Worm (Caenorhabditis elegans) whole organism, L4 larva: ENCODE measurements around the gene vrk-1.

ENCODE experiments used
- F37D6.2 ChIP-seq: sonication (generic microtip); optimal IDR thresholded peaks from 2 replicates; lab custom pipeline; 2016; ENCODE audit warnings: mild to moderate bottlenecking, missing genetic modification characterization, missing compliant biosample characterization
- R02D3.7 ChIP-seq: fragments of 150-350 bp; sonication (generic microtip); optimal IDR thresholded peaks from 3 replicates; lab custom pipeline; 2014; ENCODE audit warnings: missing biosample characterization, missing genetic modification characterization
- T20F7.1 ChIP-seq: fragments of 200-800 bp; sonication (Bioruptor generic); optimal IDR thresholded peaks from 2 replicates; lab custom pipeline; 2018; ENCODE audit warnings: mild to moderate bottlenecking, missing genetic modification characterization, missing compliant biosample characterization
- Y75B8A.6 ChIP-seq: fragments of 200-800 bp; sonication (Bioruptor generic); IDR thresholded peaks from 2 replicates; pipeline ENCODE4 v1.3.6; 2022; ENCODE audit warnings: missing genetic modification reagents, missing genetic modification characterization, missing compliant biosample characterization
- aly-2 ChIP-seq: sonication (generic microtip); optimal IDR thresholded peaks from 2 replicates; lab custom pipeline; 2018; ENCODE audit warnings: missing biosample characterization, missing genetic modification characterization
- ceh-20 ChIP-seq: fragments of 200-800 bp; sonication (Bioruptor generic); IDR thresholded peaks from 2 replicates; pipeline ENCODE4 v1.3.6; 2022; ENCODE audit warnings: missing genetic modification reagents, missing genetic modification characterization, missing compliant biosample characterization
- ceh-28 ChIP-seq: fragments of 150-350 bp; optimal IDR thresholded peaks from 2 replicates; lab custom pipeline; 2014; ENCODE audit warnings: missing biosample characterization, missing genetic modification reagents, missing genetic modification characterization
- ceh-32 ChIP-seq: sonication (generic microtip); optimal IDR thresholded peaks from 2 replicates; lab custom pipeline; 2016; ENCODE audit warnings: mild to moderate bottlenecking, missing genetic modification characterization, missing compliant biosample characterization; ENCODE audit not compliant: poor library complexity
- ceh-44 ChIP-seq: fragments of 200-800 bp; sonication (Bioruptor generic); IDR thresholded peaks from 2 replicates; pipeline ENCODE4 v1.3.6; 2022; ENCODE audit warnings: missing genetic modification reagents, missing genetic modification characterization, missing compliant biosample characterization
- ces-1 ChIP-seq: fragments of 150-350 bp; sonication (generic microtip); optimal IDR thresholded peaks from 4 replicates; lab custom pipeline; 2014; ENCODE audit warnings: missing biosample characterization, missing genetic modification reagents, missing genetic modification characterization
- daf-16 ChIP-seq, 3 experiments: sonication (generic microtip); optimal IDR thresholded peaks; 2 replicates each; lab custom pipeline; 2016 to 2017; ENCODE audit warnings: missing genetic modification characterization in 3 of 3, missing genetic modification reagents in 3 of 3, mild to moderate bottlenecking in 2 of 3, missing compliant biosample characterization in 2 of 3, missing biosample characterization in 1 of 3, moderate library complexity in 1 of 3
- dmd-9 ChIP-seq: fragments of 200-800 bp; sonication (Bioruptor generic); IDR thresholded peaks from 2 replicates; pipeline ENCODE4 v1.3.6; 2022; ENCODE audit warnings: missing genetic modification reagents, missing genetic modification characterization, missing compliant biosample characterization
- dpl-1 ChIP-seq: fragments of 150-350 bp; optimal IDR thresholded peaks from 2 replicates; lab custom pipeline; 2014; ENCODE audit warnings: missing biosample characterization, missing genetic modification reagents, missing genetic modification characterization
- dve-1 ChIP-seq: sonication (generic microtip); optimal IDR thresholded peaks from 2 replicates; lab custom pipeline; 2017; ENCODE audit warnings: antibody characterized with exemption, mild to moderate bottlenecking, missing genetic modification characterization, missing compliant biosample characterization; ENCODE audit not compliant: insufficient read depth
- egl-27 ChIP-seq: sonication (generic microtip); optimal IDR thresholded peaks from 3 replicates; lab custom pipeline; 2017; ENCODE audit warnings: missing biosample characterization, missing genetic modification reagents, missing genetic modification characterization
- hif-1 ChIP-seq, 2 experiments: sonication (generic microtip); optimal IDR thresholded peaks; 2 replicates each; lab custom pipeline; 2016 to 2017; ENCODE audit warnings: missing compliant biosample characterization in 2 of 2, missing genetic modification characterization in 2 of 2, missing genetic modification reagents in 2 of 2, missing genotype in 2 of 2, mild to moderate bottlenecking in 1 of 2
- hlh-11 ChIP-seq: fragments of 200-800 bp; sonication (Bioruptor generic); optimal IDR thresholded peaks from 2 replicates; lab custom pipeline; 2018; ENCODE audit warnings: mild to moderate bottlenecking, missing genetic modification characterization, missing compliant biosample characterization
- hlh-30 ChIP-seq: sonication (generic microtip); optimal IDR thresholded peaks from 2 replicates; lab custom pipeline; 2017; ENCODE audit warnings: antibody characterized with exemption, mild to moderate bottlenecking, missing genetic modification characterization, missing compliant biosample characterization; ENCODE audit not compliant: insufficient read depth
- hmg-1.1 ChIP-seq: fragments of 200-800 bp; sonication (Bioruptor generic); IDR thresholded peaks from 2 replicates; pipeline ENCODE4 v1.3.6; 2022; ENCODE audit warnings: missing genetic modification reagents, missing genetic modification characterization, missing compliant biosample characterization
- lim-7 ChIP-seq: fragments of 200-800 bp; sonication (Bioruptor generic); IDR thresholded peaks from 2 replicates; pipeline ENCODE4 v1.3.6; 2022; ENCODE audit warnings: missing genetic modification characterization, missing compliant biosample characterization
- lin-29 ChIP-seq: fragments of 200-800 bp; sonication (Bioruptor generic); IDR thresholded peaks from 2 replicates; pipeline ENCODE4 v1.3.6; 2022; ENCODE audit warnings: missing genetic modification reagents, missing genetic modification characterization, missing compliant biosample characterization
- lin-38 ChIP-seq: fragments of 200-800 bp; sonication (Bioruptor generic); IDR thresholded peaks from 2 replicates; pipeline ENCODE4 v1.3.6; 2022; ENCODE audit warnings: missing genetic modification reagents, missing genetic modification characterization, missing compliant biosample characterization
- lir-3 ChIP-seq: sonication (generic microtip); optimal IDR thresholded peaks from 2 replicates; lab custom pipeline; 2016; ENCODE audit warnings: mild to moderate bottlenecking, missing genetic modification characterization, missing compliant biosample characterization
- lsy-2 ChIP-seq, 2 experiments: fragments of 150-350 bp in 1 of 2; sonication (generic microtip) in 1 of 2; optimal IDR thresholded peaks; 2 replicates each; lab custom pipeline; 2014 to 2017; ENCODE audit warnings: missing biosample characterization in 2 of 2, missing genetic modification characterization in 2 of 2
- mdl-1 ChIP-seq, 2 experiments: fragments of 150-350 bp in 1 of 2; sonication (generic microtip) in 1 of 2; optimal IDR thresholded peaks; 2 replicates each; lab custom pipeline; 2014 to 2017; ENCODE audit warnings: missing biosample characterization in 2 of 2, missing genetic modification characterization in 2 of 2
- mep-1 ChIP-seq: fragments of 150-350 bp; sonication (generic microtip); optimal IDR thresholded peaks from 3 replicates; lab custom pipeline; 2014; ENCODE audit warnings: missing biosample characterization, missing genetic modification characterization
- mes-2 ChIP-seq: sonication (generic microtip); optimal IDR thresholded peaks from 2 replicates; lab custom pipeline; 2016; ENCODE audit warnings: missing genotype, mild to moderate bottlenecking, missing genetic modification characterization, missing compliant biosample characterization; ENCODE audit not compliant: poor library complexity, severe bottlenecking
- mxl-3 ChIP-seq: fragments of 200-800 bp; sonication (Bioruptor generic); optimal IDR thresholded peaks from 2 replicates; lab custom pipeline; 2018; ENCODE audit warnings: mild to moderate bottlenecking, missing genetic modification characterization, missing compliant biosample characterization
- nhr-102 ChIP-seq: sonication (generic microtip); optimal IDR thresholded peaks from 2 replicates; lab custom pipeline; 2016; ENCODE audit warnings: mild to moderate bottlenecking, missing genetic modification characterization, moderate library complexity, missing compliant biosample characterization
- nhr-11 ChIP-seq: fragments of 150-350 bp; optimal IDR thresholded peaks from 2 replicates; lab custom pipeline; 2014; ENCODE audit warnings: missing biosample characterization, missing genetic modification characterization
- nhr-25 ChIP-seq: sonication (generic microtip); optimal IDR thresholded peaks from 2 replicates; lab custom pipeline; 2017; ENCODE audit warnings: missing genetic modification characterization, mild to moderate bottlenecking, missing compliant biosample characterization, antibody characterized with exemption, moderate library complexity, borderline replicate concordance; ENCODE audit not compliant: insufficient read depth
- nhr-28 ChIP-seq: fragments of 150-350 bp; optimal IDR thresholded peaks from 2 replicates; lab custom pipeline; 2014; ENCODE audit warnings: missing biosample characterization, missing genetic modification characterization
- nhr-41 ChIP-seq: fragments of 200-800 bp; sonication (Bioruptor generic); IDR thresholded peaks from 2 replicates; pipeline ENCODE4 v1.3.6; 2022; ENCODE audit warnings: missing genetic modification reagents, missing genetic modification characterization, missing compliant biosample characterization
- nhr-6 ChIP-seq: fragments of 150-350 bp; optimal IDR thresholded peaks from 2 replicates; lab custom pipeline; 2014; ENCODE audit warnings: missing biosample characterization, missing genetic modification characterization
- nhr-77 ChIP-seq: fragments of 150-350 bp; optimal IDR thresholded peaks from 2 replicates; lab custom pipeline; 2014; ENCODE audit warnings: missing biosample characterization, missing genetic modification characterization
- pha-4 ChIP-seq, 2 experiments: fragments of 150-350 bp in 1 of 2; fragments of 200-800 bp in 1 of 2; sonication (Bioruptor generic) in 1 of 2; IDR thresholded peaks in 1 of 2; optimal IDR thresholded peaks in 1 of 2; 2 replicates each; pipeline versions ENCODE4 v1.3.6 to Lab custom; 2014 to 2022; ENCODE audit warnings: missing genetic modification characterization in 2 of 2, missing genetic modification reagents in 2 of 2, missing biosample characterization in 1 of 2, missing compliant biosample characterization in 1 of 2
- pqm-1 ChIP-seq: sonication (generic microtip); optimal IDR thresholded peaks from 2 replicates; lab custom pipeline; 2017; ENCODE audit warnings: missing biosample characterization, missing genetic modification characterization
- sdz-12 ChIP-seq: fragments of 200-800 bp; sonication (Bioruptor generic); optimal IDR thresholded peaks from 2 replicates; lab custom pipeline; 2018; ENCODE audit warnings: mild to moderate bottlenecking, missing genetic modification characterization, missing compliant biosample characterization
- snpc-4 ChIP-seq: fragments of 150-350 bp; optimal IDR thresholded peaks from 2 replicates; lab custom pipeline; 2014; ENCODE audit warnings: missing biosample characterization, missing genetic modification characterization
- tag-97 ChIP-seq: fragments of 200-800 bp; sonication (Bioruptor generic); IDR thresholded peaks from 2 replicates; pipeline ENCODE4 v1.3.6; 2022; ENCODE audit warnings: missing genetic modification characterization, missing compliant biosample characterization
- unc-130 ChIP-seq: sonication (generic microtip); optimal IDR thresholded peaks from 2 replicates; lab custom pipeline; 2016; ENCODE audit warnings: missing genetic modification reagents, missing genetic modification characterization, missing compliant biosample characterization
- unc-62 ChIP-seq, 3 experiments: fragments of 150-350 bp in 1 of 3; sonication (generic microtip); optimal IDR thresholded peaks in 2 of 3; peaks in 1 of 3; 1 replicate in 1 of 3; 2 replicates in 2 of 3; lab custom pipeline; 2014 to 2017; ENCODE audit warnings: missing biosample characterization in 3 of 3, missing genetic modification characterization in 3 of 3, missing genetic modification reagents in 3 of 3, missing genotype in 1 of 3
- zfp-3 ChIP-seq: fragments of 200-800 bp; sonication (Bioruptor generic); conservative IDR thresholded peaks from 2 replicates; pipeline ENCODE4 v1.3.6; 2022; ENCODE audit warnings: missing genetic modification reagents, missing genetic modification characterization, missing compliant biosample characterization
- zip-11 ChIP-seq: fragments of 200-800 bp; sonication (Bioruptor generic); IDR thresholded peaks from 2 replicates; pipeline ENCODE4 v1.3.6; 2022; ENCODE audit warnings: missing genetic modification characterization, missing compliant biosample characterization
- ztf-7 ChIP-seq: fragments of 150-350 bp; optimal IDR thresholded peaks from 2 replicates; lab custom pipeline; 2014; ENCODE audit warnings: missing biosample characterization, missing genetic modification characterization

vrk-1 gene

DNA sequence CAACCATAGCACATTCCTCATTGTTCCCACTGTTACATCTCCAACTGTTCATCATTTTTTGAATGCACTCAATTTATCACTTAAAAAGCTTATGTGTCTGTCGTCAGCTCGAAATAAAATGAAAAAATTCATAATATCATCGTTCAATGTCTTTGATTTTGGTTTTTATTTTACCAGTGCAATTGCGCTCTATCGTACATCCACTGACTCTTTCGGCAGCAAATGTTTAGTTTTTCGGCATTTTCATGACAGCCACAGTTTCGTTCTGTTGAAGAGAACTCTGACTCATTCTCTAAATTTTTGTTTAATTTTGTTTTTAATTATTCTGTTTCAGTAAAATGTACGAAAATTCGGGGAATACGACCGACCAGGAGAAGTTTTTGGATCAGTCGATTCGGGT is 14.3 kb upstream of the vrk-1 start, which contains the start of gene vps-35 (continued):
- TF ChIP-seq egl-27 (no peak), zfp-3 (no peak), dpl-1 (GFP tag; lab: Kevin White, UChicago) (peak; percentile 19), lir-3 (tag; lab: Kevin White, UChicago) (no peak), tag-97 (GFP tag; lab: Robert Waterston, UW) (no peak), T20F7.1 (GFP tag; lab: Kevin White, UChicago) (peak; percentile 64), nhr-28 (peak; percentile 76), mep-1 (tag; lab: Kevin White, UChicago) (peak; percentile 45), hlh-30 (peak; percentile 44), nhr-11 (tag; lab: Kevin White, UChicago) (no peak), lin-29 (no peak), ceh-28 (no peak), aly-2 (tag; lab: Kevin White, UChicago) (no peak), nhr-25 (tag; lab: Kevin White, UChicago) (no peak), hmg-1.1 (GFP tag; lab: Robert Waterston, UW) (0 out of 2 replicates have a peak, but pooled peaks have one; percentile 35), lim-7 (GFP tag; lab: Robert Waterston, UW) (no peak), F37D6.2 (no peak), nhr-102 (tag; lab: Kevin White, UChicago) (no peak), unc-130 (GFP tag; lab: Kevin White, UChicago) (no peak), zip-11 (GFP tag; lab: Robert Waterston, UW) (no peak), nhr-41 (no peak), lsy-2 (tag; optimal IDR thresholded peaks at IDR 0.05; lab: Kevin White, UChicago) (peak in 1 of 2 experiments; percentile 52)

DNA sequence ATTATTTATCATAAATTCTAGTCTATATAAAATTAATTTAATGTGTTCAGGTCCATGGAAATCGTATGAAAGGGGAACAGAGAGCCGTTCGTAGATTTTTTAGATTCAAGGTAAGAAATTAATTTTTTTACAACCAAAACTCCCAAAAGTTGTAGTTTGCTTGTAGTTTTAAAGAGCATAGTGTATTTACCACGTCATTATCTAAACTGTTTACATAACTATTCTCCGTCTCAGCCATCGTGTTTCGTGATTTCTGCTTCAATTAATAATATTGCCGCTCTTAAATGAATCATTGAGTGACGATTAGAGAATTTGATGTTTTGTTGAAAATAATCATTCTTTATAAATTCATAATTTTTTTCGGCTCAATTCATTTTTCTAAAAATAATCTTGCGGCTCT is 10.5 kb upstream of the vrk-1 start, which contains the start of gene cgt-3:
Gene cgt-3, plus strand, starts transcription at position 51 of the 400 bp plus-strand sequence.
- TF ChIP-seq lin-38 (peak; percentile 30; the same call in 1 of the 2 replicates), zip-11 (GFP tag; lab: Robert Waterston, UW) (no peak), mxl-3 (GFP tag; lab: Kevin White, UChicago) (no peak), lsy-2 (tag; optimal IDR thresholded peaks at IDR 0.05; lab: Kevin White, UChicago) (peak in 1 of 2 experiments; percentile 12), ztf-7 (tag; lab: Kevin White, UChicago) (no peak), ces-1 (no peak), pha-4 (GFP tag; IDR thresholded peaks at IDR 0.05; lab: Robert Waterston, UW) (no peak), pha-4 (tag; optimal IDR thresholded peaks at IDR 0.05; lab: Kevin White, UChicago) (peak; percentile 17), dmd-9 (GFP tag; lab: Robert Waterston, UW) (no peak), daf-16 (GFP tag; optimal IDR thresholded peaks at IDR 0.05; lab: Kevin White, UChicago) (no peak), daf-16 (tag; optimal IDR thresholded peaks at IDR 0.05; lab: Kevin White, UChicago) (peak; percentile 84), ceh-44 (GFP tag; lab: Robert Waterston, UW) (no peak), dve-1 (tag; lab: Kevin White, UChicago) (no peak), ceh-20 (GFP tag; lab: Robert Waterston, UW) (no peak), nhr-28 (peak; percentile 80)

- TF ChIP-seq T20F7.1 (GFP tag; lab: Kevin White, UChicago) (peak; percentile 56), R02D3.7 (tag; lab: Kevin White, UChicago) (no peak), ceh-32 (tag; lab: Kevin White, UChicago) (no peak), Y75B8A.6 (GFP tag; lab: Robert Waterston, UW) (no peak), nhr-28 (peak; percentile 93), mdl-1 (tag; optimal IDR thresholded peaks at IDR 0.05; lab: Kevin White, UChicago) (peak in 1 of 2 experiments; percentile 46), snpc-4 (tag; lab: Kevin White, UChicago) (no peak), hlh-11 (tag; lab: Kevin White, UChicago) (peak; percentile 85), hif-1 (tag; optimal IDR thresholded peaks at IDR 0.05; lab: Kevin White, UChicago) (peak in 1 of 2 experiments; percentile 6), sdz-12 (GFP tag; lab: Kevin White, UChicago) (no peak), nhr-6 (tag; lab: Kevin White, UChicago) (peak; percentile 47), nhr-77 (tag; lab: Kevin White, UChicago) (peak; percentile 78), mes-2 (tag; lab: Kevin White, UChicago) (peak; percentile 29), daf-16 (GFP tag; optimal IDR thresholded peaks at IDR 0.05; lab: Kevin White, UChicago) (peak in 1 of 2 experiments; percentile 16), daf-16 (tag; optimal IDR thresholded peaks at IDR 0.05; lab: Kevin White, UChicago) (peak; percentile 92), pqm-1 (tag; lab: Kevin White, UChicago) (peak; percentile 89), unc-62 (GFP tag; optimal IDR thresholded peaks at IDR 0.05 in 1 of 2; lab: Kevin White, UChicago) (peak in 1 of 2 experiments; percentile 86), unc-62 (tag; optimal IDR thresholded peaks at IDR 0.05; lab: Kevin White, UChicago) (no peak)
Measured at ce11 chrII:5911939-5912523, 9.7 kb upstream of the vrk-1 start.
